Worm (Caenorhabditis elegans): ENCODE results near the gene cutc-1.

- no peak for TF ChIP-seq lin-39 (tag; optimal IDR thresholded peaks at IDR 0.05)
- TF ChIP-seq pqm-1 (tag; optimal IDR thresholded peaks at IDR 0.05): no peak
- TF ChIP-seq nhr-28 (tag; optimal IDR thresholded peaks at IDR 0.05): no peak
- TF ChIP-seq ces-1 (GFP tag; optimal IDR thresholded peaks at IDR 0.05): peak; percentile 47
- TF ChIP-seq gei-8 (GFP tag; optimal IDR thresholded peaks at IDR 0.05): no peak
- TF ChIP-seq ZK546.5 (tag; optimal IDR thresholded peaks at IDR 0.05): no peak
- no peak for TF ChIP-seq ama-1 (optimal IDR thresholded peaks at IDR 0.05)
- TF ChIP-seq ztf-11 (tag; optimal IDR thresholded peaks at IDR 0.05): no peak
- TF ChIP-seq hlh-11 (tag; optimal IDR thresholded peaks at IDR 0.05): no peak
Observed at ce11 chrIII:8416871-8417191, 13.4 kb upstream of the cutc-1 start.

Data from whole organism, L4 larva.